Fruit fly (Drosophila melanogaster) whole organism, embryonic: Measurements from ENCODE around the gene Lamtor5.

Source experiments
- BEAF-32 ChIP-seq: fragments of 200-800 bp; sonication (Bioruptor generic); optimal IDR thresholded peaks from 3 replicates; lab custom pipeline; 2017; ENCODE audit warnings: missing biosample characterization, missing genetic modification characterization, mild to moderate bottlenecking, moderate library complexity, missing genetic modification reagents
- CG10267 ChIP-seq: fragments of 200-800 bp; sonication (Bioruptor generic); optimal IDR thresholded peaks from 2 replicates; lab custom pipeline; 2018; ENCODE audit warnings: missing biosample characterization, mild to moderate bottlenecking, missing genetic modification characterization, moderate library complexity
- CG12104 ChIP-seq: fragments of 200-800 bp; sonication (Bioruptor generic); optimal IDR thresholded peaks from 3 replicates; lab custom pipeline; 2016; ENCODE audit warnings: missing biosample characterization, missing genetic modification characterization
- CG13424 ChIP-seq: fragments of 200-800 bp; sonication (Bioruptor generic); optimal IDR thresholded peaks from 2 replicates; lab custom pipeline; 2019; ENCODE audit warnings: missing biosample characterization, mild to moderate bottlenecking, missing genetic modification characterization, moderate library complexity
- CG14667 ChIP-seq: fragments of 200-800 bp; sonication (Bioruptor generic); IDR thresholded peaks from 2 replicates; pipeline ENCODE4 v1.3.6; 2022; ENCODE audit warnings: missing biosample characterization, missing genetic modification characterization
- CG14710 ChIP-seq: fragments of 200-800 bp; sonication (Bioruptor generic); optimal IDR thresholded peaks from 3 replicates; lab custom pipeline; 2019; ENCODE audit warnings: missing biosample characterization, mild to moderate bottlenecking, missing genetic modification characterization, moderate library complexity
- CG15696 ChIP-seq: fragments of 200-800 bp; sonication (Bioruptor generic); optimal IDR thresholded peaks from 2 replicates; lab custom pipeline; 2019; ENCODE audit warnings: missing biosample characterization, mild to moderate bottlenecking, missing genetic modification characterization, moderate library complexity
- CG16863 ChIP-seq: fragments of 200-800 bp; sonication (Bioruptor generic); optimal IDR thresholded peaks from 3 replicates; lab custom pipeline; 2016; ENCODE audit warnings: missing biosample characterization, missing genetic modification characterization
- CG17361 ChIP-seq: fragments of 200-800 bp; sonication (Bioruptor generic); IDR thresholded peaks from 3 replicates; pipeline ENCODE4 v1.3.6; 2022; ENCODE audit warnings: missing biosample characterization, missing genetic modification characterization
- CG17385 ChIP-seq: fragments of 200-800 bp; sonication (Bioruptor generic); optimal IDR thresholded peaks from 3 replicates; lab custom pipeline; 2018; ENCODE audit warnings: missing biosample characterization, mild to moderate bottlenecking, missing genetic modification characterization
- CG18011 ChIP-seq: fragments of 200-800 bp; sonication (Bioruptor generic); optimal IDR thresholded peaks from 2 replicates; lab custom pipeline; 2017; ENCODE audit warnings: missing biosample characterization, missing genetic modification characterization, mild to moderate bottlenecking, moderate library complexity, missing genotype
- CG34224 ChIP-seq: fragments of 200-800 bp; sonication (Bioruptor generic); IDR thresholded peaks from 3 replicates; pipeline ENCODE4 v1.3.6; 2022; ENCODE audit warnings: missing biosample characterization, missing genetic modification characterization; ENCODE audit not compliant: partially characterized antibody
- CG4617 ChIP-seq: fragments of 200-800 bp; sonication (Bioruptor generic); optimal IDR thresholded peaks from 3 replicates; lab custom pipeline; 2016; ENCODE audit warnings: missing biosample characterization, missing genetic modification characterization, borderline replicate concordance
- CG4854 ChIP-seq: fragments of 200-800 bp; sonication (Bioruptor generic); optimal IDR thresholded peaks from 2 replicates; lab custom pipeline; 2016; ENCODE audit warnings: missing biosample characterization, missing genetic modification characterization, inconsistent platforms
- CG6813 ChIP-seq: fragments of 200-800 bp; sonication (Bioruptor generic); optimal IDR thresholded peaks from 2 replicates; lab custom pipeline; 2017; ENCODE audit warnings: missing biosample characterization, missing genetic modification characterization, mild to moderate bottlenecking, moderate library complexity, missing genetic modification reagents
- CG8089 ChIP-seq: fragments of 200-800 bp; sonication (Bioruptor generic); optimal IDR thresholded peaks from 3 replicates; lab custom pipeline; 2016; ENCODE audit warnings: missing biosample characterization, missing genetic modification characterization
- D19A ChIP-seq: fragments of 200-800 bp; optimal IDR thresholded peaks from 3 replicates; lab custom pipeline; 2019; ENCODE audit warnings: missing biosample characterization, mild to moderate bottlenecking, missing genetic modification characterization, moderate library complexity
- Dad ChIP-seq: fragments of 200-800 bp; sonication (Bioruptor generic); optimal IDR thresholded peaks from 3 replicates; lab custom pipeline; 2016; ENCODE audit warnings: missing biosample characterization, missing genetic modification characterization
- Dll ChIP-seq: fragments of 200-800 bp; sonication (Bioruptor generic); IDR thresholded peaks from 4 replicates; pipeline ENCODE4 v1.3.6; 2022; ENCODE audit warnings: missing biosample characterization, missing genetic modification characterization; ENCODE audit not compliant: partially characterized antibody
- Eip74EF ChIP-seq, 2 experiments: fragments of 200-800 bp in 1 of 2; fragments of >200 bp in 1 of 2; sonication (Bioruptor generic) in 1 of 2; optimal IDR thresholded peaks; 2 replicates each; lab custom pipeline; 2017 to 2019; ENCODE audit warnings: missing biosample characterization in 2 of 2, missing genetic modification characterization in 2 of 2, mild to moderate bottlenecking in 1 of 2, moderate library complexity in 1 of 2
- Elba2 ChIP-seq: fragments of 200-800 bp; sonication (Bioruptor generic); optimal IDR thresholded peaks from 3 replicates; lab custom pipeline; 2016; ENCODE audit warnings: missing biosample characterization, missing genetic modification characterization
- Ets65A ChIP-seq: fragments of 200-800 bp; sonication (Bioruptor generic); peaks from one replicate; lab custom pipeline; 2016; ENCODE audit warnings: missing biosample characterization, missing genetic modification characterization
- Fer2 ChIP-seq: fragments of 200-800 bp; sonication (Bioruptor generic); optimal IDR thresholded peaks from 2 replicates; lab custom pipeline; 2018; ENCODE audit warnings: missing biosample characterization, mild to moderate bottlenecking, missing genetic modification characterization, moderate library complexity
- HLH4C ChIP-seq: fragments of 200-800 bp; sonication (Bioruptor generic); IDR thresholded peaks from 3 replicates; pipeline ENCODE4 v1.3.6; 2022; ENCODE audit warnings: missing biosample characterization, missing genetic modification characterization; ENCODE audit not compliant: partially characterized antibody
- Hand ChIP-seq: fragments of 200-800 bp; sonication (Bioruptor generic); optimal IDR thresholded peaks from 2 replicates; lab custom pipeline; 2017; ENCODE audit warnings: mild to moderate bottlenecking, missing biosample characterization, missing genetic modification reagents, missing genetic modification characterization
- Mrtf ChIP-seq: fragments of 200-800 bp; sonication (Bioruptor generic); IDR thresholded peaks from 3 replicates; pipeline ENCODE4 v1.3.6; 2022; ENCODE audit warnings: missing biosample characterization, missing genetic modification characterization
- Ravus ChIP-seq: fragments of 200-800 bp; sonication (Bioruptor generic); IDR thresholded peaks from 2 replicates; pipeline ENCODE4 v1.3.6; 2022; ENCODE audit warnings: missing biosample characterization, missing genetic modification characterization
- Scr ChIP-seq: fragments of 200-800 bp; sonication (Bioruptor generic); IDR thresholded peaks from 2 replicates; pipeline ENCODE4 v1.3.6; 2022; ENCODE audit warnings: missing biosample characterization, missing genetic modification characterization; ENCODE audit not compliant: partially characterized antibody
- Sry-δ ChIP-seq: fragments of 200-800 bp; sonication (Bioruptor generic); optimal IDR thresholded peaks from 2 replicates; lab custom pipeline; 2016; ENCODE audit warnings: missing biosample characterization, missing genetic modification characterization
- bigmax ChIP-seq: fragments of 200-800 bp; sonication (Bioruptor generic); optimal IDR thresholded peaks from 2 replicates; lab custom pipeline; 2018; ENCODE audit warnings: missing biosample characterization, mild to moderate bottlenecking, missing genetic modification characterization
- cg ChIP-seq: fragments of 200-800 bp; sonication (Bioruptor generic); optimal IDR thresholded peaks from 3 replicates; lab custom pipeline; 2019; ENCODE audit warnings: missing biosample characterization, mild to moderate bottlenecking, missing genetic modification characterization, moderate library complexity
- dan ChIP-seq: fragments of 200-800 bp; sonication (Bioruptor generic); IDR thresholded peaks from 2 replicates; pipeline ENCODE4 v1.3.6; 2022; ENCODE audit warnings: missing biosample characterization, missing genetic modification characterization
- dati ChIP-seq: fragments of 200-800 bp; sonication (Bioruptor generic); IDR thresholded peaks from 2 replicates; pipeline ENCODE4 v1.3.6; 2022; ENCODE audit warnings: missing biosample characterization, missing genetic modification characterization
- ems ChIP-seq: fragments of 200-800 bp; sonication (Bioruptor generic); optimal IDR thresholded peaks from 3 replicates; lab custom pipeline; 2016; ENCODE audit warnings: missing biosample characterization, missing genetic modification characterization
- gfzf ChIP-seq: fragments of 200-800 bp; sonication (Bioruptor generic); optimal IDR thresholded peaks from 2 replicates; lab custom pipeline; 2016; ENCODE audit warnings: missing biosample characterization, mild to moderate bottlenecking, missing genetic modification characterization, moderate library complexity
- gsb ChIP-seq: fragments of 200-800 bp; sonication (Bioruptor generic); IDR thresholded peaks from 2 replicates; pipeline ENCODE4 v1.3.6; 2022; ENCODE audit warnings: missing biosample characterization, missing genetic modification characterization
- lab ChIP-seq: fragments of 200-800 bp; sonication (Bioruptor generic); optimal IDR thresholded peaks from 3 replicates; lab custom pipeline; 2017; ENCODE audit warnings: missing biosample characterization, missing genetic modification characterization, mild to moderate bottlenecking, moderate library complexity, missing genetic modification reagents
- mld ChIP-seq: fragments of 200-800 bp; sonication (Bioruptor generic); IDR thresholded peaks from 3 replicates; pipeline ENCODE4 v1.3.6; 2022; ENCODE audit warnings: missing biosample characterization, missing genetic modification characterization; ENCODE audit not compliant: partially characterized antibody
- nmo ChIP-seq: fragments of 200-800 bp; sonication (Bioruptor generic); optimal IDR thresholded peaks from 2 replicates; lab custom pipeline; 2018; ENCODE audit warnings: missing biosample characterization, mild to moderate bottlenecking, missing genetic modification characterization, moderate library complexity
- pnt ChIP-seq: fragments of 200-800 bp; sonication (Bioruptor generic); optimal IDR thresholded peaks from 3 replicates; lab custom pipeline; 2016; ENCODE audit warnings: missing biosample characterization, missing genetic modification characterization
- pros ChIP-seq: fragments of 200-800 bp; sonication (Bioruptor generic); optimal IDR thresholded peaks from 3 replicates; lab custom pipeline; 2019; ENCODE audit warnings: missing biosample characterization, mild to moderate bottlenecking, missing genetic modification characterization, moderate library complexity
- pzg ChIP-seq: fragments of 200-800 bp; sonication (Bioruptor generic); optimal IDR thresholded peaks from 3 replicates; lab custom pipeline; 2018; ENCODE audit warnings: missing biosample characterization, mild to moderate bottlenecking, missing genetic modification characterization, moderate library complexity
- run ChIP-seq: fragments of 200-800 bp; sonication (Bioruptor generic); optimal IDR thresholded peaks from 3 replicates; lab custom pipeline; 2018; ENCODE audit warnings: missing biosample characterization, mild to moderate bottlenecking, missing genetic modification characterization
- sd ChIP-seq: fragments of 200-800 bp; sonication (Bioruptor generic); optimal IDR thresholded peaks from 3 replicates; lab custom pipeline; 2018; ENCODE audit warnings: missing biosample characterization, mild to moderate bottlenecking, missing genetic modification characterization, moderate library complexity
- sens ChIP-seq: fragments of 200-800 bp; sonication (Bioruptor generic); peaks from one replicate; lab custom pipeline; 2016; ENCODE audit warnings: missing biosample characterization, missing genetic modification characterization
- sens-2 ChIP-seq: fragments of 200-800 bp; sonication (Bioruptor generic); IDR thresholded peaks from 2 replicates; pipeline ENCODE4 v1.3.6; 2022; ENCODE audit warnings: missing biosample characterization, missing genetic modification characterization
- stc ChIP-seq: fragments of 200-800 bp; sonication (Bioruptor generic); IDR thresholded peaks from 2 replicates; pipeline ENCODE4 v1.3.6; 2022; ENCODE audit warnings: missing biosample characterization, missing genetic modification characterization
- stwl ChIP-seq: fragments of 200-800 bp; sonication (Bioruptor generic); optimal IDR thresholded peaks from 3 replicates; lab custom pipeline; 2018; ENCODE audit warnings: missing biosample characterization, mild to moderate bottlenecking, missing genetic modification characterization, moderate library complexity
- tio ChIP-seq: fragments of 200-800 bp; sonication (Bioruptor generic); optimal IDR thresholded peaks from 2 replicates; lab custom pipeline; 2017; ENCODE audit warnings: missing biosample characterization, missing genetic modification characterization, inconsistent platforms

Lamtor5 gene

dm6 chrX:1873515-1874126, 14.8 kb upstream of the Lamtor5 start, which contains the start of the genes Pgam5 and Vps26 (continued):
- TF ChIP-seq Sry-δ (peak; percentile 38), sens-2 (GFP tag; lab: Robert Waterston, UW) (no peak), CG34224 (GFP tag; lab: Robert Waterston, UW) (no peak), sd (peak; percentile 76), CG4854 (no peak), CG14667 (GFP tag; lab: Robert Waterston, UW) (no peak), CG8089 (GFP tag; lab: Kevin White, UChicago) (no peak), Dad (GFP tag; lab: Kevin White, UChicago) (no peak), CG12104 (GFP tag; lab: Kevin White, UChicago) (no peak), pnt (GFP tag; lab: Kevin White, UChicago) (no peak), HLH4C (GFP tag; lab: Robert Waterston, UW) (no peak), Ets65A (no peak), BEAF-32 (GFP tag; lab: Kevin White, UChicago) (peak; percentile 51), pros (GFP tag; lab: Kevin White, UChicago) (no peak), mld (GFP tag; lab: Robert Waterston, UW) (no peak), sens (GFP tag; lab: Kevin White, UChicago) (peak; percentile 49), CG16863 (no peak), CG14710 (peak; percentile 52), ems (GFP tag; lab: Kevin White, UChicago) (no peak), bigmax (no peak), CG17385 (GFP tag; lab: Kevin White, UChicago) (peak; percentile 95), run (tag; lab: Kevin White, UChicago) (no peak), CG4617 (GFP tag; lab: Kevin White, UChicago) (peak; percentile 48), dan (GFP tag; lab: Robert Waterston, UW) (no peak), CG18011 (GFP tag; lab: Kevin White, UChicago) (no peak), Ravus (GFP tag; lab: Robert Waterston, UW) (no peak), tio (GFP tag; lab: Kevin White, UChicago) (no peak), dati (GFP tag; lab: Robert Waterston, UW) (no peak), Scr (GFP tag; lab: Robert Waterston, UW) (no peak), gfzf (peak; percentile 67), Fer2 (no peak), D19A (tag; lab: Kevin White, UChicago) (no peak), lab (GFP tag; lab: Kevin White, UChicago) (no peak), Dll (GFP tag; lab: Robert Waterston, UW) (0 out of 4 replicates have a peak, but pooled peaks have one; percentile 21), stwl (tag; lab: Kevin White, UChicago) (peak; percentile 23), Hand (GFP tag; lab: Kevin White, UChicago) (no peak), cg (GFP tag; lab: Kevin White, UChicago) (peak; percentile 66), nmo (GFP tag; lab: Kevin White, UChicago) (peak; percentile 47), Eip74EF (GFP tag; optimal IDR thresholded peaks at IDR 0.05; lab: Kevin White, UChicago) (no peak), stc (GFP tag; lab: Robert Waterston, UW) (no peak), Elba2 (GFP tag; lab: Kevin White, UChicago) (peak; percentile 83), CG10267 (tag; lab: Kevin White, UChicago) (peak; percentile 39), CG13424 (tag; lab: Kevin White, UChicago) (no peak), CG17361 (GFP tag; lab: Robert Waterston, UW) (no peak), CG6813 (GFP tag; lab: Kevin White, UChicago) (no peak), CG15696 (tag; lab: Kevin White, UChicago) (no peak), pzg (GFP tag; lab: Kevin White, UChicago) (peak; percentile 61), gsb (GFP tag; lab: Robert Waterston, UW) (no peak), Mrtf (no peak)
